Worm (Caenorhabditis elegans) whole organism, midembryonic: Measurements from ENCODE around the gene C01C4.3.

Source experiments
- cog-1 ChIP-seq: sonication (generic microtip); optimal IDR thresholded peaks from 2 replicates; lab custom pipeline; 2016; ENCODE audit warnings: missing genetic modification characterization, missing compliant biosample characterization
- flt-1 ChIP-seq: fragments of 200-800 bp; sonication (Bioruptor generic); IDR thresholded peaks from 2 replicates; pipeline ENCODE4 v1.3.6; 2022; ENCODE audit warnings: missing genetic modification characterization, missing compliant biosample characterization
- klf-2 ChIP-seq: fragments of 200-800 bp; sonication (Bioruptor generic); conservative IDR thresholded peaks from 2 replicates; pipeline ENCODE4 v1.3.6; 2022; ENCODE audit warnings: missing genetic modification reagents, missing genetic modification characterization, missing compliant biosample characterization
- ref-1 ChIP-seq: fragments of 200-800 bp; sonication (Bioruptor generic); conservative IDR thresholded peaks from 2 replicates; pipeline ENCODE4 v1.3.6; 2022; ENCODE audit warnings: missing genetic modification reagents, missing genetic modification characterization, missing compliant biosample characterization
- tab-1 ChIP-seq: fragments of 200-800 bp; sonication (Bioruptor generic); IDR thresholded peaks from 2 replicates; pipeline ENCODE4 v1.3.6; 2022; ENCODE audit warnings: missing genetic modification characterization, missing compliant biosample characterization
- ztf-23 ChIP-seq: fragments of 200-800 bp; sonication (Bioruptor generic); IDR thresholded peaks from 2 replicates; pipeline ENCODE4 v1.3.6; 2022; ENCODE audit warnings: missing genetic modification reagents, missing genetic modification characterization, missing compliant biosample characterization
- ztf-29 ChIP-seq: fragments of 200-800 bp; sonication (Bioruptor generic); IDR thresholded peaks from 2 replicates; pipeline ENCODE4 v1.3.6; 2022; ENCODE audit warnings: missing genetic modification reagents, missing genetic modification characterization, missing compliant biosample characterization

DNA sequence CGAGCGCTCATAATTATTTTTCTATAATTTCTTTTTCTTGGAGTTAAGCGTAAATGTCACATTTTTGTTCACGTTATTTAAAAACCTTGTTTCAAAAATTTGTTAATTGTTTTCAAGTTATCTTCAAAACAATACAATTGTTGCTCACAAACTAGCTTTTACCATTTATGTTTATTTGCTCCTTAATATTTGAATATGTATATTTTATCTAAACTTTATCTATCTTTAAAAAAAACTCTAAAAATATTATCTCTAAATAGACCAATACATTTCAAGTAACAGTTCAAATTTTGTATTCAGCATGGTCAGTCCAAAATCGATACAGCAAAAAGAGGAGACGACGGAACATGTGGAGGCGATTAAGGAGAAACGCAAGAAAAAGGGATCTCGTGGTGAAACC lies 40.7 kb upstream of the C01C4.3 start, which contains the start of gene R11G1.7:
- no peak for TF ChIP-seq tab-1 (GFP tag; lab: Robert Waterston, UW)
- no peak for TF ChIP-seq cog-1 (tag; lab: Kevin White, UChicago)
- no peak for TF ChIP-seq flt-1
- TF ChIP-seq ref-1, result no peak
- TF ChIP-seq ztf-29 (GFP tag; lab: Robert Waterston, UW), result no peak
- TF ChIP-seq ztf-23 (GFP tag; lab: Robert Waterston, UW), result no peak
- TF ChIP-seq klf-2 (GFP tag; lab: Robert Waterston, UW), result no peak
